Worm (Caenorhabditis elegans) whole organism, L2 larva: ENCODE results near the gene arr-1.

Source experiments
- C34F6.9 ChIP-seq: fragments of 150-350 bp; optimal IDR thresholded peaks from 2 replicates; lab custom pipeline; 2014; ENCODE audit warnings: missing biosample characterization, missing genetic modification characterization
- F13H6.1 ChIP-seq: sonication (generic microtip); optimal IDR thresholded peaks from 2 replicates; lab custom pipeline; 2016; ENCODE audit warnings: missing genetic modification characterization, missing compliant biosample characterization
- R02D3.7 ChIP-seq: fragments of 150-350 bp; optimal IDR thresholded peaks from 2 replicates; lab custom pipeline; 2014; ENCODE audit warnings: missing biosample characterization, missing genetic modification characterization
- ZK546.5 ChIP-seq: sonication (generic microtip); optimal IDR thresholded peaks from 2 replicates; lab custom pipeline; 2017; ENCODE audit warnings: missing biosample characterization, missing genetic modification characterization
- alr-1 ChIP-seq: fragments of 150-350 bp; optimal IDR thresholded peaks from 2 replicates; lab custom pipeline; 2014; ENCODE audit warnings: missing biosample characterization, missing genetic modification characterization
- aly-2 ChIP-seq: fragments of 150-350 bp; optimal IDR thresholded peaks from 2 replicates; lab custom pipeline; 2014; ENCODE audit warnings: missing biosample characterization, missing genetic modification characterization
- ama-1 ChIP-seq: fragments of 150-350 bp; optimal IDR thresholded peaks from 2 replicates; lab custom pipeline; 2018; ENCODE audit warnings: inconsistent platforms
- ceh-16 ChIP-seq: fragments of 150-350 bp; optimal IDR thresholded peaks from 2 replicates; lab custom pipeline; 2014; ENCODE audit warnings: missing biosample characterization, missing genetic modification characterization
- ceh-82 ChIP-seq: fragments of 150-350 bp; optimal IDR thresholded peaks from 2 replicates; lab custom pipeline; 2014; ENCODE audit warnings: missing biosample characterization, missing genetic modification characterization
- crh-2 ChIP-seq: sonication (generic microtip); optimal IDR thresholded peaks from 2 replicates; lab custom pipeline; 2017; ENCODE audit warnings: missing biosample characterization, missing genetic modification characterization
- dmd-4 ChIP-seq: sonication (generic microtip); optimal IDR thresholded peaks from 2 replicates; lab custom pipeline; 2017; ENCODE audit warnings: missing biosample characterization, missing genetic modification characterization
- elt-1 ChIP-seq: fragments of 150-350 bp; optimal IDR thresholded peaks from 2 replicates; lab custom pipeline; 2014; ENCODE audit warnings: missing biosample characterization, missing genetic modification characterization
- fos-1 ChIP-seq: fragments of 150-350 bp; optimal IDR thresholded peaks from 2 replicates; lab custom pipeline; 2014; ENCODE audit warnings: missing biosample characterization, missing genetic modification characterization
- gmeb-1 ChIP-seq: fragments of 150-350 bp; optimal IDR thresholded peaks from 2 replicates; lab custom pipeline; 2014; ENCODE audit warnings: missing biosample characterization, missing genetic modification characterization
- lin-11 ChIP-seq: fragments of 150-350 bp; sonication (generic microtip); optimal IDR thresholded peaks from 2 replicates; lab custom pipeline; 2014; ENCODE audit warnings: missing biosample characterization, missing genetic modification characterization, inconsistent platforms, mixed read lengths
- lin-13 ChIP-seq: fragments of 150-350 bp; optimal IDR thresholded peaks from 2 replicates; lab custom pipeline; 2014; ENCODE audit warnings: missing biosample characterization, missing genetic modification reagents, missing genetic modification characterization
- lin-39 ChIP-seq: fragments of 150-350 bp; optimal IDR thresholded peaks from 2 replicates; lab custom pipeline; 2014; ENCODE audit warnings: missing biosample characterization, missing genetic modification reagents, missing genetic modification characterization
- lsy-2 ChIP-seq, 2 experiments: fragments of 150-350 bp in 1 of 2; sonication (generic microtip) in 1 of 2; optimal IDR thresholded peaks; 2 replicates each; lab custom pipeline; 2014 to 2017; ENCODE audit warnings: missing biosample characterization in 2 of 2, missing genetic modification characterization in 2 of 2
- mab-5 ChIP-seq: fragments of 150-350 bp; optimal IDR thresholded peaks from 2 replicates; lab custom pipeline; 2014; ENCODE audit warnings: missing biosample characterization, missing genetic modification characterization
- mbf-1 ChIP-seq: sonication (generic microtip); optimal IDR thresholded peaks from 2 replicates; lab custom pipeline; 2017; ENCODE audit warnings: missing biosample characterization, missing genetic modification characterization
- mdl-1 ChIP-seq, 2 experiments: fragments of 150-350 bp in 1 of 2; sonication (generic microtip) in 1 of 2; optimal IDR thresholded peaks; 2 replicates each; lab custom pipeline; 2017; ENCODE audit warnings: missing biosample characterization in 2 of 2, missing genetic modification characterization in 2 of 2
- nhr-10 ChIP-seq: sonication (generic microtip); optimal IDR thresholded peaks from 2 replicates; lab custom pipeline; 2017; ENCODE audit warnings: missing biosample characterization, missing genetic modification characterization
- nhr-11 ChIP-seq: fragments of 150-350 bp; optimal IDR thresholded peaks from 2 replicates; lab custom pipeline; 2014; ENCODE audit warnings: missing biosample characterization, missing genetic modification characterization
- nhr-12 ChIP-seq: fragments of 150-350 bp; optimal IDR thresholded peaks from 2 replicates; lab custom pipeline; 2014; ENCODE audit warnings: missing biosample characterization, missing genetic modification characterization
- nhr-129 ChIP-seq: fragments of 150-350 bp; optimal IDR thresholded peaks from 2 replicates; lab custom pipeline; 2014; ENCODE audit warnings: missing biosample characterization, missing genetic modification characterization
- nhr-21 ChIP-seq: fragments of 150-350 bp; optimal IDR thresholded peaks from 2 replicates; lab custom pipeline; 2014; ENCODE audit warnings: missing biosample characterization, missing genetic modification characterization
- nhr-23 ChIP-seq: fragments of 150-350 bp; optimal IDR thresholded peaks from 2 replicates; lab custom pipeline; 2014; ENCODE audit warnings: missing biosample characterization, missing genetic modification reagents, missing genetic modification characterization
- sem-4 ChIP-seq: fragments of 150-350 bp; optimal IDR thresholded peaks from 2 replicates; lab custom pipeline; 2014; ENCODE audit warnings: missing biosample characterization, missing genetic modification reagents, missing genetic modification characterization
- skn-1 ChIP-seq: sonication (generic microtip); optimal IDR thresholded peaks from 2 replicates; lab custom pipeline; 2017; ENCODE audit warnings: missing biosample characterization, missing genetic modification characterization
- sma-9 ChIP-seq, 2 experiments: fragments of 150-350 bp in 1 of 2; sonication (generic microtip) in 1 of 2; optimal IDR thresholded peaks; 2 replicates each; lab custom pipeline; 2014 to 2016; ENCODE audit warnings: missing genetic modification characterization in 2 of 2, mild to moderate bottlenecking in 1 of 2, missing biosample characterization in 1 of 2, missing compliant biosample characterization in 1 of 2, missing genetic modification reagents in 1 of 2, moderate library complexity in 1 of 2
- snpc-4 ChIP-seq: fragments of 150-350 bp; optimal IDR thresholded peaks from 2 replicates; lab custom pipeline; 2014; ENCODE audit warnings: missing biosample characterization, missing genetic modification characterization
- unc-39 ChIP-seq: fragments of 150-350 bp; optimal IDR thresholded peaks from 2 replicates; lab custom pipeline; 2014; ENCODE audit warnings: missing biosample characterization, missing genetic modification characterization
- unc-55 ChIP-seq: fragments of 150-350 bp; sonication (generic microtip); optimal IDR thresholded peaks from 3 replicates; lab custom pipeline; 2014; ENCODE audit warnings: missing biosample characterization, missing genetic modification reagents, missing genetic modification characterization
- zag-1 ChIP-seq: fragments of 150-350 bp; optimal IDR thresholded peaks from 2 replicates; lab custom pipeline; 2014; ENCODE audit warnings: missing biosample characterization, missing genetic modification characterization
- ztf-11 ChIP-seq: sonication (generic microtip); optimal IDR thresholded peaks from 2 replicates; lab custom pipeline; 2017; ENCODE audit warnings: missing biosample characterization, missing genetic modification characterization
- ztf-4 ChIP-seq: fragments of 150-350 bp; optimal IDR thresholded peaks from 2 replicates; lab custom pipeline; 2014; ENCODE audit warnings: missing biosample characterization, missing genetic modification characterization

The arr-1 gene

ce11 chrX:992650-993403 is 42.2 kb downstream of the arr-1 start:
- TF ChIP-seq skn-1 (tag; lab: Kevin White, UChicago) (no peak), aly-2 (tag; lab: Kevin White, UChicago) (no peak), crh-2 (tag; lab: Kevin White, UChicago) (peak; percentile 51), lin-11 (tag; lab: Kevin White, UChicago) (peak; percentile 47), dmd-4 (tag; lab: Kevin White, UChicago) (no peak), nhr-129 (tag; lab: Kevin White, UChicago) (peak; percentile 64), ceh-16 (peak; percentile 10), ztf-4 (tag; lab: Kevin White, UChicago) (peak; percentile 31), mdl-1 (tag; optimal IDR thresholded peaks at IDR 0.05; lab: Kevin White, UChicago) (peak in 1 of 2 experiments; percentile 51), zag-1 (tag; lab: Kevin White, UChicago) (peak; percentile 88), gmeb-1 (tag; lab: Kevin White, UChicago) (no peak), C34F6.9 (tag; lab: Kevin White, UChicago) (peak; percentile 33), snpc-4 (no peak), F13H6.1 (tag; lab: Kevin White, UChicago) (peak; percentile 86), lin-39 (tag; lab: Kevin White, UChicago) (peak; percentile 12), ama-1 (lab: Kevin White, UChicago) (no peak), nhr-11 (tag; lab: Kevin White, UChicago) (no peak), ztf-11 (tag; lab: Kevin White, UChicago) (peak; percentile 46), lin-13 (peak; percentile 5), elt-1 (tag; lab: Kevin White, UChicago) (no peak), nhr-12 (tag; lab: Kevin White, UChicago) (no peak), lsy-2 (tag; optimal IDR thresholded peaks at IDR 0.05; lab: Kevin White, UChicago) (peak in 1 of 2 experiments; percentile 55), sma-9 (GFP tag; optimal IDR thresholded peaks at IDR 0.05; lab: Kevin White, UChicago) (peak; percentile 75), sma-9 (tag; optimal IDR thresholded peaks at IDR 0.05; lab: Kevin White, UChicago) (no peak), R02D3.7 (tag; lab: Kevin White, UChicago) (no peak), alr-1 (tag; lab: Kevin White, UChicago) (no peak), sem-4 (tag; lab: Kevin White, UChicago) (peak; percentile 51), unc-39 (tag; lab: Kevin White, UChicago) (peak; percentile 48), unc-55 (peak; percentile 66), ceh-82 (tag; lab: Kevin White, UChicago) (no peak), mab-5 (tag; lab: Kevin White, UChicago) (peak; percentile 80)
- TF ChIP-seq, all 48 proteins: peak for 18

- TF ChIP-seq nhr-11 (tag; lab: Kevin White, UChicago) (no peak), ceh-82 (tag; lab: Kevin White, UChicago) (no peak), C34F6.9 (tag; lab: Kevin White, UChicago) (no peak), nhr-23 (tag; lab: Kevin White, UChicago) (no peak), ztf-11 (tag; lab: Kevin White, UChicago) (no peak), nhr-10 (tag; lab: Kevin White, UChicago) (no peak), ceh-16 (no peak), lin-13 (no peak), nhr-12 (tag; lab: Kevin White, UChicago) (no peak), dmd-4 (tag; lab: Kevin White, UChicago) (no peak), nhr-21 (tag; lab: Kevin White, UChicago) (no peak), R02D3.7 (tag; lab: Kevin White, UChicago) (no peak), snpc-4 (no peak), alr-1 (tag; lab: Kevin White, UChicago) (no peak), mbf-1 (tag; lab: Kevin White, UChicago) (no peak), fos-1 (tag; lab: Kevin White, UChicago) (no peak), lin-39 (tag; lab: Kevin White, UChicago) (no peak), ZK546.5 (tag; lab: Kevin White, UChicago) (no peak)
- TF ChIP-seq, all 48 proteins: peak for 0
These were observed 44.1 kb downstream of the arr-1 start for ce11 chrX:994678-995077.
